Fruit fly (Drosophila melanogaster) whole organism, prepupa: ENCODE data around the gene CG15465.

Experiments
- Blimp-1 ChIP-seq: fragments of 200-800 bp; sonication (Bioruptor generic); optimal IDR thresholded peaks from 3 replicates; lab custom pipeline; 2017; ENCODE audit warnings: missing biosample characterization, missing genetic modification characterization, mild to moderate bottlenecking, moderate library complexity, missing genetic modification reagents
- CG10631 ChIP-seq: fragments of 200-800 bp; sonication (Bioruptor generic); optimal IDR thresholded peaks from 2 replicates; lab custom pipeline; 2016; ENCODE audit warnings: missing biosample characterization, missing genetic modification characterization
- CG11902 ChIP-seq: fragments of 200-800 bp; sonication (Bioruptor generic); optimal IDR thresholded peaks from 3 replicates; lab custom pipeline; 2016; ENCODE audit warnings: missing biosample characterization, missing genetic modification characterization
- CG1621 ChIP-seq: fragments of 200-800 bp; sonication (Bioruptor generic); optimal IDR thresholded peaks from 3 replicates; lab custom pipeline; 2018; ENCODE audit warnings: missing biosample characterization, mild to moderate bottlenecking, missing genetic modification characterization
- CG3032 ChIP-seq: fragments of 200-800 bp; optimal IDR thresholded peaks from 2 replicates; lab custom pipeline; 2019; ENCODE audit warnings: missing biosample characterization, mild to moderate bottlenecking, missing genetic modification characterization, moderate library complexity
- CG31627 ChIP-seq: fragments of 200-800 bp; sonication (Bioruptor generic); optimal IDR thresholded peaks from 3 replicates; lab custom pipeline; 2016; ENCODE audit warnings: missing biosample characterization, missing genetic modification characterization
- CG34406 ChIP-seq: fragments of 200-800 bp; sonication (Bioruptor generic); optimal IDR thresholded peaks from 3 replicates; lab custom pipeline; 2016; ENCODE audit warnings: missing biosample characterization, missing genetic modification characterization
- CG6163 ChIP-seq: fragments of 200-800 bp; sonication (Bioruptor generic); IDR thresholded peaks from 3 replicates; pipeline ENCODE4 v1.3.6; 2022; ENCODE audit warnings: missing biosample characterization, missing genetic modification characterization
- CG6276 ChIP-seq: fragments of 200-800 bp; sonication (Bioruptor generic); optimal IDR thresholded peaks from 2 replicates; lab custom pipeline; 2017; ENCODE audit warnings: missing biosample characterization, mild to moderate bottlenecking, missing genetic modification characterization
- CG6808 ChIP-seq: fragments of 200-800 bp; sonication (Bioruptor generic); optimal IDR thresholded peaks from 3 replicates; lab custom pipeline; 2017; ENCODE audit warnings: missing biosample characterization, missing genetic modification characterization, mild to moderate bottlenecking, moderate library complexity, missing genetic modification reagents
- Eip75B ChIP-seq: fragments of 200-800 bp; sonication (Bioruptor generic); optimal IDR thresholded peaks from 3 replicates; lab custom pipeline; 2016; ENCODE audit warnings: missing biosample characterization, missing genetic modification characterization
- Eip78C ChIP-seq: fragments of 200-800 bp; sonication (Bioruptor generic); peaks from one replicate; lab custom pipeline; 2016; ENCODE audit warnings: missing biosample characterization, missing genetic modification characterization
- Ets21C ChIP-seq: fragments of 200-800 bp; sonication (Bioruptor generic); optimal IDR thresholded peaks from 3 replicates; lab custom pipeline; 2016; ENCODE audit warnings: missing biosample characterization, missing genetic modification characterization
- Ets96B ChIP-seq: fragments of 200-800 bp; optimal IDR thresholded peaks from 2 replicates; lab custom pipeline; 2019; ENCODE audit warnings: missing biosample characterization, mild to moderate bottlenecking, missing genetic modification characterization, moderate library complexity
- Gug ChIP-seq: fragments of 200-800 bp; sonication (Bioruptor generic); IDR thresholded peaks from 2 replicates; pipeline ENCODE4 v1.3.6; 2022; ENCODE audit warnings: missing biosample characterization, missing genetic modification characterization
- Hr38 ChIP-seq: sonication (Bioruptor generic); optimal IDR thresholded peaks from 2 replicates; lab custom pipeline; 2016; ENCODE audit warnings: missing biosample characterization, missing genetic modification characterization
- Hr4 ChIP-seq: fragments of 200-800 bp; sonication (Bioruptor generic); optimal IDR thresholded peaks from 3 replicates; lab custom pipeline; 2016; ENCODE audit warnings: missing biosample characterization, missing genetic modification characterization
- Lpt ChIP-seq: fragments of 200-800 bp; sonication (Bioruptor generic); optimal IDR thresholded peaks from 3 replicates; lab custom pipeline; 2016; ENCODE audit warnings: missing biosample characterization, missing genetic modification characterization
- Met ChIP-seq: fragments of 200-800 bp; sonication (Bioruptor generic); optimal IDR thresholded peaks from 3 replicates; lab custom pipeline; 2016; ENCODE audit warnings: missing biosample characterization, missing genetic modification characterization
- OdsH ChIP-seq: fragments of 200-800 bp; sonication (Bioruptor generic); optimal IDR thresholded peaks from 3 replicates; lab custom pipeline; 2016; ENCODE audit warnings: missing biosample characterization, missing genetic modification characterization
- Smox ChIP-seq: fragments of 200-800 bp; sonication (Bioruptor generic); optimal IDR thresholded peaks from 3 replicates; lab custom pipeline; 2016; ENCODE audit warnings: missing biosample characterization, missing genetic modification characterization
- cyc ChIP-seq: fragments of 200-800 bp; sonication (Bioruptor generic); optimal IDR thresholded peaks from 3 replicates; lab custom pipeline; 2016; ENCODE audit warnings: missing biosample characterization, missing genetic modification characterization
- dac ChIP-seq: fragments of 200-800 bp; sonication (Bioruptor generic); optimal IDR thresholded peaks from 2 replicates; lab custom pipeline; 2017; ENCODE audit warnings: missing biosample characterization, mild to moderate bottlenecking, missing genetic modification characterization
- dsx ChIP-seq: fragments of 200-800 bp; optimal IDR thresholded peaks from 3 replicates; lab custom pipeline; 2019; ENCODE audit warnings: missing biosample characterization, mild to moderate bottlenecking, missing genetic modification characterization, moderate library complexity; ENCODE audit not compliant: poor library complexity, severe bottlenecking
- esn ChIP-seq: fragments of 200-800 bp; sonication (Bioruptor generic); optimal IDR thresholded peaks from 2 replicates; lab custom pipeline; 2016; ENCODE audit warnings: missing biosample characterization, mild to moderate bottlenecking, missing genetic modification characterization, moderate library complexity
- lz ChIP-seq: fragments of 200-800 bp; sonication (Bioruptor generic); optimal IDR thresholded peaks from 3 replicates; lab custom pipeline; 2016; ENCODE audit warnings: missing biosample characterization, missing genetic modification characterization
- net ChIP-seq: fragments of 200-800 bp; sonication (Bioruptor generic); optimal IDR thresholded peaks from 3 replicates; lab custom pipeline; 2016; ENCODE audit warnings: missing biosample characterization, missing genetic modification characterization
- salr ChIP-seq, 2 experiments: fragments of 200-800 bp; sonication (Bioruptor generic); optimal IDR thresholded peaks; 3 replicates each; lab custom pipeline; 2016 to 2018; ENCODE audit warnings: missing biosample characterization in 2 of 2, missing genetic modification characterization in 2 of 2, mild to moderate bottlenecking in 1 of 2
- spab ChIP-seq: fragments of 200-800 bp; sonication (Bioruptor generic); optimal IDR thresholded peaks from 2 replicates; lab custom pipeline; 2017; ENCODE audit warnings: missing biosample characterization, mild to moderate bottlenecking, missing genetic modification characterization, missing genetic modification reagents
- ss ChIP-seq, 2 experiments: fragments of 200-800 bp; sonication (Bioruptor generic); optimal IDR thresholded peaks; 2 replicates in 1 of 2; 3 replicates in 1 of 2; lab custom pipeline; 2017 to 2018; ENCODE audit warnings: mild to moderate bottlenecking in 2 of 2, missing biosample characterization in 2 of 2, missing genetic modification characterization in 2 of 2, moderate library complexity in 1 of 2
- svp ChIP-seq: fragments of 200-800 bp; sonication (Bioruptor generic); peaks from one replicate; lab custom pipeline; 2016; ENCODE audit warnings: missing biosample characterization, missing genetic modification characterization
- topi ChIP-seq: fragments of 200-800 bp; sonication (Bioruptor generic); optimal IDR thresholded peaks from 3 replicates; lab custom pipeline; 2016; ENCODE audit warnings: missing biosample characterization, missing genetic modification characterization
- vri ChIP-seq: fragments of 200-800 bp; sonication (Bioruptor generic); optimal IDR thresholded peaks from 3 replicates; lab custom pipeline; 2016; ENCODE audit warnings: missing biosample characterization, mild to moderate bottlenecking, missing genetic modification characterization

Gene CG15465

DNA sequence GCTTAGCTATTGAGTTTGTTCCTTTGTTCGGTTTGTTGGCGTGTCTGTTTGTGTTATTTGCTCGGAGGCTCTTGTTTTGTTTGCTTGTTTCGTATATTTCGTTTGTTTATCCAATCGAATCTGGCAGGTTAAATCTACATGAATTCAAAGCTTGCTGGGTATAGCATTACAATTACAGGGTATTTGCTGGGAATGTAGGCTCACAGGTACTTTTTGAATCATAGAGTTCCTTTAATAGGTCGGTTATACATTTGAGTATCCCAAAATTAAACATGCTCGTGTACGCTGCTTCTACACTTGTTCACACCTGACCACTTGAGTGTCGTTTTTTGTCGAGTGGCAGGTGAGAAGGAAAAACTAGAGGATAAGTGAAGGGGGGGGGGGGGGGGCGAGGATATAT, 96.7 kb downstream of the CG15465 start, which contains the start of gene CG5062:
TSS of gene CG5062 (minus strand) at position 101 of the 400 bp plus-strand sequence.
- TF ChIP-seq cyc (GFP tag; lab: Kevin White, UChicago) (no peak), lz (GFP tag; lab: Kevin White, UChicago) (no peak), esn (no peak), CG34406 (GFP tag; lab: Kevin White, UChicago) (no peak), Eip75B (no peak), dsx (GFP tag; lab: Kevin White, UChicago) (no peak), Met (GFP tag; lab: Kevin White, UChicago) (no peak), CG6276 (GFP tag; lab: Kevin White, UChicago) (no peak), Lpt (GFP tag; lab: Kevin White, UChicago) (no peak), Eip78C (GFP tag; lab: Kevin White, UChicago) (no peak), OdsH (GFP tag; lab: Kevin White, UChicago) (no peak), CG31627 (GFP tag; lab: Kevin White, UChicago) (no peak), Blimp-1 (GFP tag; lab: Kevin White, UChicago) (no peak), vri (no peak), net (GFP tag; lab: Kevin White, UChicago) (no peak)

- no peak for TF ChIP-seq CG3032
- TF ChIP-seq topi, result no peak
- TF ChIP-seq salr (GFP tag; optimal IDR thresholded peaks at IDR 0.05; lab: Kevin White, UChicago), result no peak
- TF ChIP-seq Ets96B (tag; lab: Kevin White, UChicago), result no peak
- TF ChIP-seq CG1621 (tag; lab: Kevin White, UChicago), result no peak
- no peak for TF ChIP-seq Eip78C (GFP tag; lab: Kevin White, UChicago)
- TF ChIP-seq Lpt (GFP tag; lab: Kevin White, UChicago), result no peak
- no peak for TF ChIP-seq Ets21C (GFP tag; lab: Kevin White, UChicago)
- no peak for TF ChIP-seq Hr38 (GFP tag; lab: Kevin White, UChicago)
- TF ChIP-seq Gug, result no peak
- TF ChIP-seq CG6808 (GFP tag; lab: Kevin White, UChicago), result no peak
- no peak for TF ChIP-seq spab (GFP tag; lab: Kevin White, UChicago)
- no peak for TF ChIP-seq dac (GFP tag; lab: Kevin White, UChicago)
- no peak for TF ChIP-seq CG11902 (GFP tag; lab: Kevin White, UChicago)
- TF ChIP-seq, all 60 proteins: peak for 0
Measured at dm6 chrX:5187121-5187520, 101.6 kb downstream of the CG15465 start.

DNA sequence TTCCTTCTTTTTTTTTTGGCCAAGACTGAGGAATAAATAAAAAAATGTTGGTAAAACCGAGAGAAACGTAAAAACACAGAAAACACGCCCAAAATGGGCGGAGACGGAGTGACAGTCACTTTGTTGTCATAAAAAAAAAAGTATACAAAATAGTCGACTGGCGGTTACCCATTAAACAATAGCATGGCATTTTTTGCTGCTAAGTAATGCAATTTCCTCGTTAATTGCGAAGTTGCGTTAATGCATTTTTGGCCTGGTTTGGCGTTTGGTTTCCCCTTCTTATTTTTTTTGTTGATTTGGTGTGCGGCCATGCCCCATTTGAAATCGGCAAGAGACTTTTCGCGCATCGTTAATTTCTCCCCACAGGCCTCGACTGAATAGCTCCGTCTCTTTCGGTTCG, 103.8 kb downstream of the CG15465 start:
- peak; percentile 57 for TF ChIP-seq Eip78C (GFP tag; lab: Kevin White, UChicago)
- TF ChIP-seq ss (GFP tag; optimal IDR thresholded peaks at IDR 0.05; lab: Kevin White, UChicago), result peak in 1 of 2 experiments; percentile 21
- TF ChIP-seq svp (GFP tag; lab: Kevin White, UChicago), result peak; percentile 68
- TF ChIP-seq Ets96B (tag; lab: Kevin White, UChicago), result no peak
- 0 out of 3 replicates have a peak, but pooled peaks have one; percentile 9 for TF ChIP-seq CG6163
- no peak for TF ChIP-seq CG31627 (GFP tag; lab: Kevin White, UChicago)

- TF ChIP-seq CG10631 (GFP tag; lab: Kevin White, UChicago), result no peak
- no peak for TF ChIP-seq CG31627 (GFP tag; lab: Kevin White, UChicago)
- peak; percentile 55 for TF ChIP-seq Eip78C (GFP tag; lab: Kevin White, UChicago)
- TF ChIP-seq Hr4 (GFP tag; lab: Kevin White, UChicago), result peak; percentile 41
- TF ChIP-seq, all 60 proteins: peak for 2
Measured at dm6 chrX:5203674-5204073, 118.1 kb downstream of the CG15465 start.

DNA sequence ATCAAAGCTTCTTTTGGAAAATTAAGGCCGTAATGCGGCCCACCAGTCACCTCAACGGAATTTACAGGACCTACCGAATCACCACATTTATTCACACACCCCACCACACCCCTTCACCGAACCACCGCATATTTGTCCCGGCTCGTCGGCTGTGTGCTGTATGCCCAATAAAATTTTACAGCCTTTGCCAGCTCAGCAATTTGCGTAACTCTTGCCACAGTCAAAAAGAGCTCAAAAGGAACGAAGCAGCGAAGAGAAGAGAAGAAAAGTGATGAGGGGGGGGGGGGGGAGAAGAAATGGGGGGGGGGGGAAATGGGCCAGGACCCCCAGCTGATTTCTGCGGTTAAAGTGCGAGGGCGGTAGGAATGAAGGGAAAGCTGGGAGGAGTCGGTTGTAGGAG, 120.6 kb downstream of the CG15465 start:
- TF ChIP-seq Lpt (GFP tag; lab: Kevin White, UChicago) (no peak), Eip75B (no peak), ss (GFP tag; optimal IDR thresholded peaks at IDR 0.05; lab: Kevin White, UChicago) (no peak), Smox (GFP tag; lab: Kevin White, UChicago) (no peak), CG10631 (GFP tag; lab: Kevin White, UChicago) (no peak), Hr4 (GFP tag; lab: Kevin White, UChicago) (no peak), svp (GFP tag; lab: Kevin White, UChicago) (no peak), net (GFP tag; lab: Kevin White, UChicago) (no peak), CG6163 (no peak)
